Fruit fly (Drosophila melanogaster) whole organism, embryonic: ENCODE measurements around the gene ppk24.

ENCODE experiments used
- Atf6 ChIP-seq: fragments of 200-800 bp; sonication (Bioruptor generic); IDR thresholded peaks from 2 replicates; pipeline ENCODE4 v1.3.6; 2022; ENCODE audit warnings: missing biosample characterization, missing genetic modification characterization
- BEAF-32 ChIP-seq: fragments of 200-800 bp; sonication (Bioruptor generic); optimal IDR thresholded peaks from 3 replicates; lab custom pipeline; 2017; ENCODE audit warnings: missing biosample characterization, missing genetic modification characterization, mild to moderate bottlenecking, moderate library complexity, missing genetic modification reagents
- CG10543 ChIP-seq: fragments of 200-800 bp; sonication (Bioruptor generic); optimal IDR thresholded peaks from 3 replicates; lab custom pipeline; 2017; ENCODE audit warnings: missing biosample characterization, mild to moderate bottlenecking, missing genetic modification characterization, moderate library complexity
- CG13894 ChIP-seq: fragments of 200-800 bp; sonication (Bioruptor generic); optimal IDR thresholded peaks from 3 replicates; lab custom pipeline; 2018; ENCODE audit warnings: missing biosample characterization, mild to moderate bottlenecking, missing genetic modification characterization, moderate library complexity
- CG16815 ChIP-seq: fragments of 200-800 bp; sonication (Bioruptor generic); optimal IDR thresholded peaks from 3 replicates; lab custom pipeline; 2017; ENCODE audit warnings: missing biosample characterization, mild to moderate bottlenecking, missing genetic modification characterization
- CG17359 ChIP-seq: fragments of 200-800 bp; sonication (Bioruptor generic); optimal IDR thresholded peaks from 3 replicates; lab custom pipeline; 2018; ENCODE audit warnings: missing biosample characterization, mild to moderate bottlenecking, missing genetic modification characterization, moderate library complexity
- CG2129 ChIP-seq: fragments of 200-800 bp; sonication (Bioruptor generic); IDR thresholded peaks from 2 replicates; pipeline ENCODE4 v1.3.6; 2022; ENCODE audit warnings: missing biosample characterization, missing genetic modification characterization; ENCODE audit not compliant: partially characterized antibody
- CG2199 ChIP-seq: fragments of 200-800 bp; sonication (Bioruptor generic); IDR thresholded peaks from 3 replicates; pipeline ENCODE4 v1.3.6; 2022; ENCODE audit warnings: missing biosample characterization, missing genetic modification characterization
- CG33557 ChIP-seq: fragments of 200-800 bp; sonication (Bioruptor generic); optimal IDR thresholded peaks from 2 replicates; lab custom pipeline; 2019; ENCODE audit warnings: missing biosample characterization, mild to moderate bottlenecking, missing genetic modification characterization, moderate library complexity
- CG6254 ChIP-seq: fragments of 200-800 bp; sonication (Bioruptor generic); optimal IDR thresholded peaks from 3 replicates; lab custom pipeline; 2017; ENCODE audit warnings: mild to moderate bottlenecking, missing biosample characterization, missing genetic modification reagents, missing genetic modification characterization
- CG6272 ChIP-seq: fragments of 200-800 bp; sonication (Bioruptor generic); IDR thresholded peaks from 2 replicates; pipeline ENCODE4 v1.3.6; 2022; ENCODE audit warnings: missing biosample characterization, missing genetic modification characterization
- CG8478 ChIP-seq: fragments of >200 bp; optimal IDR thresholded peaks from 2 replicates; lab custom pipeline; 2018
- D19B ChIP-seq: fragments of 200-800 bp; sonication (Bioruptor generic); optimal IDR thresholded peaks from 2 replicates; lab custom pipeline; 2017; ENCODE audit warnings: missing biosample characterization, mild to moderate bottlenecking, missing genetic modification characterization
- Dek ChIP-seq: fragments of 200-800 bp; sonication (Bioruptor generic); optimal IDR thresholded peaks from 3 replicates; lab custom pipeline; 2019; ENCODE audit warnings: missing biosample characterization, mild to moderate bottlenecking, missing genetic modification characterization, moderate library complexity
- Dll ChIP-seq: fragments of 200-800 bp; sonication (Bioruptor generic); IDR thresholded peaks from 4 replicates; pipeline ENCODE4 v1.3.6; 2022; ENCODE audit warnings: missing biosample characterization, missing genetic modification characterization; ENCODE audit not compliant: partially characterized antibody
- Drgx ChIP-seq: fragments of 200-800 bp; sonication (Bioruptor generic); IDR thresholded peaks from 2 replicates; pipeline ENCODE4 v1.3.6; 2022; ENCODE audit warnings: missing biosample characterization, missing genetic modification characterization
- Eip74EF ChIP-seq, 2 experiments: fragments of 200-800 bp in 1 of 2; fragments of >200 bp in 1 of 2; sonication (Bioruptor generic) in 1 of 2; optimal IDR thresholded peaks; 2 replicates each; lab custom pipeline; 2017 to 2019; ENCODE audit warnings: missing biosample characterization in 2 of 2, missing genetic modification characterization in 2 of 2, mild to moderate bottlenecking in 1 of 2, moderate library complexity in 1 of 2
- Ets65A ChIP-seq: fragments of 200-800 bp; sonication (Bioruptor generic); peaks from one replicate; lab custom pipeline; 2016; ENCODE audit warnings: missing biosample characterization, missing genetic modification characterization
- GATAe ChIP-seq: fragments of 200-800 bp; sonication (Bioruptor generic); conservative IDR thresholded peaks from 2 replicates; pipeline ENCODE4 v1.3.6; 2022; ENCODE audit warnings: missing biosample characterization, missing genetic modification characterization
- Hr3 ChIP-seq: fragments of 200-800 bp; sonication (Bioruptor generic); optimal IDR thresholded peaks from 3 replicates; lab custom pipeline; 2016; ENCODE audit warnings: missing biosample characterization, missing genetic modification characterization
- Max ChIP-seq: fragments of 200-800 bp; sonication (Bioruptor generic); optimal IDR thresholded peaks from 2 replicates; lab custom pipeline; 2016; ENCODE audit warnings: missing biosample characterization, mild to moderate bottlenecking, missing genetic modification characterization
- Myb ChIP-seq: fragments of 200-800 bp; sonication (Bioruptor generic); optimal IDR thresholded peaks from 2 replicates; lab custom pipeline; 2016; ENCODE audit warnings: missing biosample characterization, missing genetic modification characterization
- Oli ChIP-seq: fragments of 200-800 bp; sonication (Bioruptor generic); optimal IDR thresholded peaks from 2 replicates; lab custom pipeline; 2018; ENCODE audit warnings: missing biosample characterization, mild to moderate bottlenecking, missing genetic modification characterization, moderate library complexity
- Optix ChIP-seq: fragments of 200-800 bp; sonication (Bioruptor generic); IDR thresholded peaks from 3 replicates; pipeline ENCODE4 v1.3.6; 2022; ENCODE audit warnings: missing biosample characterization, missing genetic modification characterization
- Pdp1 ChIP-seq, 2 experiments: fragments of 200-800 bp; sonication (Bioruptor generic); optimal IDR thresholded peaks; 3 replicates each; lab custom pipeline; 2016; ENCODE audit warnings: missing biosample characterization in 2 of 2, missing genetic modification characterization in 2 of 2, mild to moderate bottlenecking in 1 of 2, moderate library complexity in 1 of 2
- Ptx1 ChIP-seq: fragments of 200-800 bp; sonication (Bioruptor generic); IDR thresholded peaks from 2 replicates; pipeline ENCODE4 v1.3.6; 2022; ENCODE audit warnings: missing biosample characterization, missing genetic modification characterization
- Xrp1 ChIP-seq: fragments of 200-800 bp; sonication (Bioruptor generic); IDR thresholded peaks from 2 replicates; pipeline ENCODE4 v1.3.6; 2022; ENCODE audit warnings: missing biosample characterization, missing genetic modification characterization
- bigmax ChIP-seq: fragments of 200-800 bp; sonication (Bioruptor generic); optimal IDR thresholded peaks from 2 replicates; lab custom pipeline; 2018; ENCODE audit warnings: missing biosample characterization, mild to moderate bottlenecking, missing genetic modification characterization
- crol ChIP-seq: fragments of 200-800 bp; sonication (Bioruptor generic); IDR thresholded peaks from 2 replicates; pipeline ENCODE4 v1.3.6; 2022; ENCODE audit warnings: missing biosample characterization, missing genetic modification characterization
- danr ChIP-seq: fragments of 200-800 bp; sonication (Bioruptor generic); IDR thresholded peaks from 2 replicates; pipeline ENCODE4 v1.3.6; 2022; ENCODE audit warnings: missing biosample characterization, missing genetic modification characterization
- dm ChIP-seq: fragments of 200-800 bp; sonication (Bioruptor generic); optimal IDR thresholded peaks from 3 replicates; lab custom pipeline; 2016; ENCODE audit warnings: missing biosample characterization, missing genetic modification characterization
- gcm ChIP-seq: fragments of 200-800 bp; sonication (Bioruptor generic); optimal IDR thresholded peaks from 2 replicates; lab custom pipeline; 2019; ENCODE audit warnings: missing biosample characterization, mild to moderate bottlenecking, missing genetic modification characterization, moderate library complexity
- insv ChIP-seq, 2 experiments: fragments of 200-800 bp; sonication (Bioruptor generic); optimal IDR thresholded peaks; 3 replicates each; lab custom pipeline; 2016 to 2018; ENCODE audit warnings: missing biosample characterization in 2 of 2, missing genetic modification characterization in 2 of 2
- kah ChIP-seq: fragments of 200-800 bp; sonication (Bioruptor generic); optimal IDR thresholded peaks from 2 replicates; lab custom pipeline; 2018; ENCODE audit warnings: missing biosample characterization, mild to moderate bottlenecking, missing genetic modification characterization
- knrl ChIP-seq: fragments of 200-800 bp; sonication (Bioruptor generic); IDR thresholded peaks from 3 replicates; pipeline ENCODE4 v1.3.6; 2022; ENCODE audit warnings: missing biosample characterization, missing genetic modification characterization; ENCODE audit not compliant: partially characterized antibody
- lab ChIP-seq: fragments of 200-800 bp; sonication (Bioruptor generic); optimal IDR thresholded peaks from 3 replicates; lab custom pipeline; 2017; ENCODE audit warnings: missing biosample characterization, missing genetic modification characterization, mild to moderate bottlenecking, moderate library complexity, missing genetic modification reagents
- lbe ChIP-seq: fragments of 200-800 bp; sonication (Bioruptor generic); optimal IDR thresholded peaks from 2 replicates; lab custom pipeline; 2016; ENCODE audit warnings: missing biosample characterization, mild to moderate bottlenecking, missing genetic modification characterization
- mirr ChIP-seq: fragments of 200-800 bp; sonication (Bioruptor generic); optimal IDR thresholded peaks from 3 replicates; lab custom pipeline; 2018; ENCODE audit warnings: missing biosample characterization, mild to moderate bottlenecking, missing genetic modification characterization
- rib ChIP-seq: fragments of 200-800 bp; sonication (Bioruptor generic); IDR thresholded peaks from 2 replicates; pipeline ENCODE4 v1.3.6; 2022; ENCODE audit warnings: missing biosample characterization, missing genetic modification characterization
- sens ChIP-seq: fragments of 200-800 bp; sonication (Bioruptor generic); peaks from one replicate; lab custom pipeline; 2016; ENCODE audit warnings: missing biosample characterization, missing genetic modification characterization
- sens-2 ChIP-seq: fragments of 200-800 bp; sonication (Bioruptor generic); IDR thresholded peaks from 2 replicates; pipeline ENCODE4 v1.3.6; 2022; ENCODE audit warnings: missing biosample characterization, missing genetic modification characterization
- slbo ChIP-seq: fragments of 200-800 bp; sonication (Bioruptor generic); IDR thresholded peaks from 2 replicates; pipeline ENCODE4 v1.3.6; 2022; ENCODE audit warnings: missing biosample characterization, missing genetic modification characterization
- slou ChIP-seq: fragments of 200-800 bp; sonication (Bioruptor generic); optimal IDR thresholded peaks from 3 replicates; lab custom pipeline; 2016; ENCODE audit warnings: missing biosample characterization, missing genetic modification characterization
- sr ChIP-seq: fragments of 200-800 bp; sonication (Bioruptor generic); IDR thresholded peaks from 3 replicates; pipeline ENCODE4 v1.3.6; 2022; ENCODE audit warnings: missing biosample characterization, missing genetic modification characterization
- sug ChIP-seq: fragments of 200-800 bp; optimal IDR thresholded peaks from 2 replicates; lab custom pipeline; 2019; ENCODE audit warnings: missing biosample characterization, mild to moderate bottlenecking, missing genetic modification characterization, moderate library complexity
- vvl ChIP-seq: fragments of 200-800 bp; sonication (Bioruptor generic); IDR thresholded peaks from 2 replicates; pipeline ENCODE4 v1.3.6; 2022; ENCODE audit warnings: missing biosample characterization, missing genetic modification characterization

The ppk24 gene

DNA sequence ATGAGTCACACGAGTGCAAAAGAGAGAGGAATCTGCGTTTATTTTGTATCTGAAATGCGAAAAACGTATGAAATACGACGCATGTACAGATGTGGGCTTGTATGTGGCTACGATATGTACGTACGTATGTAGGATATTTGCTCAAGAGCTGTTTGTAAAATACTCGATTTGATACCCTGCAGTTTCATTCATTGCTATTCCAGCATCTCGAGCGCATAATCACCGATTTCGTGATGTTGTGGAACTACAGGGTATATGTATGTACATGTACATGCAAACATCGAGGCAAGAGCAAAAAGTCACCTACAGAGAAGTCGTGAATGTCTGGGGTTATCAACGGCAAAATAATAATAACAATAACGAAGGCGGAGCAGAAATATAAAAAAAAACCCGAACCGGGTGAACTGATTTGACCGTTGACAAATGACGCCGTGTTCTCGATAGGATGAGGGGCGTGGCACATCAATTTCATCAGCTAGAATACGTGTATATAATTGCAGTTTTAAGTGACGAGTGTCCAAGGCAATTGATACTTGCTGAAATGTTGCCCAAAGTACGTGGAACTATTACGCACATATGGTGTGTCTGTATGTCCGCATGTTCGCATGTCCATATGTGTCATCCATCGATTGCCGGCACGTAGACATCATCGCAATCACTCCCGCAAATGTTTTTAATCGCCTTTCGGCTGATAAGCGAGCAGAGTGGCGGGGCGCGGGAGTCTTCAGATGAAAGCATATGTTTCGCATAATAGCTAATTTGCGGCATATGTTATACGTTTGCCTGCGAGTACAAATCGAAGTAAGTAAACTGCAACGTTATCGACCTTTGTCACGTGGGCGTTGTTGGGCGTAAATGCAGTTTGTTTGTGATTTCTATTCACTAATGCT, 41.3 kb upstream of the ppk24 start (continued):
- peak; percentile 19 for TF ChIP-seq mirr (GFP tag; lab: Kevin White, UChicago)
- TF ChIP-seq Oli (tag; lab: Kevin White, UChicago) = no peak
- no peak for TF ChIP-seq Myb
- no peak for TF ChIP-seq CG13894
- TF ChIP-seq sug = peak; percentile 48
- no peak for TF ChIP-seq insv (GFP tag; optimal IDR thresholded peaks at IDR 0.05; lab: Kevin White, UChicago)
- no peak for TF ChIP-seq CG8478 (lab: Kevin White, UChicago)
- no peak for TF ChIP-seq danr (GFP tag; lab: Robert Waterston, UW)
- no peak for TF ChIP-seq CG33557 (GFP tag; lab: Kevin White, UChicago)
- TF ChIP-seq Xrp1 (GFP tag; lab: Robert Waterston, UW) = no peak
- peak; percentile 58 for TF ChIP-seq crol (GFP tag; lab: Robert Waterston, UW)
- no peak for TF ChIP-seq knrl (GFP tag; lab: Robert Waterston, UW)
- peak in 1 of 2 experiments; percentile 22 for TF ChIP-seq Pdp1 (GFP tag; optimal IDR thresholded peaks at IDR 0.05; lab: Kevin White, UChicago)
- no peak for TF ChIP-seq BEAF-32 (GFP tag; lab: Kevin White, UChicago)
- TF ChIP-seq D19B (GFP tag; lab: Kevin White, UChicago) = peak; percentile 87
- TF ChIP-seq sens (GFP tag; lab: Kevin White, UChicago) = peak; percentile 42

DNA sequence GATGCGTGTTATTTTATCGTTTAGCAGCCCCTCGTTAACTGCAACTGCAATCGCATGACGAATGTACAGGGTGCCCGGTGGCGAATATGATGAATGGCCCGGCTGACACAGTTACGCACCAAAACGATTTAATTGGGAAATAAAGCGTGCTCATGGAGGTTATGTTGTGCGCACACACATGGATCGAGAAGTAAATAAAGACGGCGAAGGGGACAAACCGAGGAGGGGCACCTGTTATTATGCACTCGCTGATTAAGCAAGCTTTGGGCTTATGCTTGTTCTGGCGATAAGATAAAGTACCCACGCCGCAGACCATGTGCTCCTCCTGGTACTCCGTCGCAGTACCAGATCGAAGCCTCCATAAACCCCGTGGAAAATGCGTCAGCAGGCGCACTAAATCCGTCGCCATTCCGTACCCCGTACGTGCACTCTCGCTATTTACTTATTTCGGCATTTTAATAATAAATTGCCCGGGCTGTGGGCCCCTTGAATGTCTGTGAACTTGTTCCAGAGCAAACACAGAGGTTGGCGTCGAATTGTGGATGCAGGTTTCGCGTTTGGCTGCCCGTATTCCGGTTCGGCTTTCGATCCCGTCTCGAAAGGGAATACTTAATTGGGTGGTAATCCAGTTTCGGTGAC, 40.4 kb upstream of the ppk24 start:
- TF ChIP-seq rib (GFP tag; lab: Robert Waterston, UW) = no peak
- TF ChIP-seq dm = peak; percentile 82
- no peak for TF ChIP-seq CG2129
- TF ChIP-seq CG2199 (GFP tag; lab: Robert Waterston, UW) = 0 out of 3 replicates have a peak, but pooled peaks have one; percentile 32
- peak; percentile 81 for TF ChIP-seq Ets65A (GFP tag; lab: Kevin White, UChicago)
- peak; percentile 68 for TF ChIP-seq lab (GFP tag; lab: Kevin White, UChicago)
- TF ChIP-seq kah (GFP tag; lab: Kevin White, UChicago) = peak; percentile 5
- no peak for TF ChIP-seq CG6272 (GFP tag; lab: Robert Waterston, UW)
- TF ChIP-seq Dek (tag; lab: Kevin White, UChicago) = no peak
- TF ChIP-seq Xrp1 (GFP tag; lab: Robert Waterston, UW) = peak; percentile 5; the same call in 1 of the 2 replicates
- peak; percentile 0 for TF ChIP-seq CG17359 (tag; lab: Kevin White, UChicago)
- TF ChIP-seq Hr3 (GFP tag; lab: Kevin White, UChicago) = no peak
- TF ChIP-seq GATAe = peak; percentile 45; the same call in 1 of the 2 replicates
- TF ChIP-seq slbo (GFP tag; lab: Robert Waterston, UW) = peak; percentile 15; the same call in 1 of the 2 replicates
- TF ChIP-seq Atf6 (GFP tag; lab: Robert Waterston, UW) = no peak
- TF ChIP-seq sens-2 (GFP tag; lab: Robert Waterston, UW) = peak; percentile 50
- TF ChIP-seq sr (GFP tag; lab: Robert Waterston, UW) = 0 out of 3 replicates have a peak, but pooled peaks have one; percentile 14
- TF ChIP-seq Drgx (GFP tag; lab: Robert Waterston, UW) = peak; percentile 73
- TF ChIP-seq Eip74EF (GFP tag; optimal IDR thresholded peaks at IDR 0.05; lab: Kevin White, UChicago) = no peak
- peak; percentile 15 for TF ChIP-seq Max (GFP tag; lab: Kevin White, UChicago)
- peak; percentile 37; the same call in 1 of the 2 replicates for TF ChIP-seq Ptx1 (GFP tag; lab: Robert Waterston, UW)
- 0 out of 2 replicates have a peak, but pooled peaks have one; percentile 9 for TF ChIP-seq vvl (GFP tag; lab: Robert Waterston, UW)
- no peak for TF ChIP-seq slou
- TF ChIP-seq CG6254 (GFP tag; lab: Kevin White, UChicago) = peak; percentile 72
- TF ChIP-seq bigmax (GFP tag; lab: Kevin White, UChicago) = peak; percentile 92
- no peak for TF ChIP-seq Optix
- TF ChIP-seq CG16815 = no peak
- TF ChIP-seq mirr (GFP tag; lab: Kevin White, UChicago) = peak; percentile 24
- TF ChIP-seq Dll (GFP tag; lab: Robert Waterston, UW) = 0 out of 4 replicates have a peak, but pooled peaks have one; percentile 13
- TF ChIP-seq Pdp1 (GFP tag; optimal IDR thresholded peaks at IDR 0.05; lab: Kevin White, UChicago) = peak in 1 of 2 experiments; percentile 93
- TF ChIP-seq CG10543 (GFP tag; lab: Kevin White, UChicago) = peak; percentile 14
- peak; percentile 43 for TF ChIP-seq lbe (GFP tag; lab: Kevin White, UChicago)
- peak; percentile 56 for TF ChIP-seq gcm
